Fruit fly (Drosophila melanogaster): ENCODE data around the gene CG32457.

CG32457 gene

dm6 chr3L:22945264-22945941 lies 42.0 kb upstream of the CG32457 start, which contains the start of gene Mes2 (continued):
- TF ChIP-seq ems (GFP tag; optimal IDR thresholded peaks at IDR 0.05) (no peak), CG13296 (GFP tag; optimal IDR thresholded peaks at IDR 0.05) (no peak), sima (GFP tag; optimal IDR thresholded peaks at IDR 0.05) (no peak), ftz-f1 (GFP tag; optimal IDR thresholded peaks at IDR 0.05) (no peak), CG2875 (GFP tag; optimal IDR thresholded peaks at IDR 0.05) (no peak), CG15514 (GFP tag; optimal IDR thresholded peaks at IDR 0.05) (no peak), Lhr (GFP tag; optimal IDR thresholded peaks at IDR 0.05) (no peak), Sox102F (GFP tag; optimal IDR thresholded peaks at IDR 0.05) (no peak), Hsf (GFP tag; optimal IDR thresholded peaks at IDR 0.05) (no peak), CG14050 (GFP tag; IDR thresholded peaks at IDR 0.05) (no peak), crol (GFP tag; IDR thresholded peaks at IDR 0.05) (no peak), lmd (GFP tag; IDR thresholded peaks at IDR 0.05) (no peak), CG6689 (GFP tag; IDR thresholded peaks at IDR 0.05) (no peak), CG15696 (tag; optimal IDR thresholded peaks at IDR 0.05) (no peak), NfI (GFP tag; optimal IDR thresholded peaks at IDR 0.05) (no peak), CG4707 (GFP tag; optimal IDR thresholded peaks at IDR 0.05) (no peak), CG6765 (GFP tag; optimal IDR thresholded peaks at IDR 0.05) (no peak), Oli (tag; optimal IDR thresholded peaks at IDR 0.05) (no peak), Hr39 (optimal IDR thresholded peaks at IDR 0.05) (no peak), CG10209 (GFP tag; optimal IDR thresholded peaks at IDR 0.05) (no peak), grn (GFP tag; optimal IDR thresholded peaks at IDR 0.05) (peak; percentile 37), CG7372 (GFP tag; IDR thresholded peaks at IDR 0.05) (no peak), hb (GFP tag; IDR thresholded peaks at IDR 0.05; ENCODE audit: partially characterized antibody) (no peak), Fer3 (tag; optimal IDR thresholded peaks at IDR 0.05) (no peak), CG9817 (tag; optimal IDR thresholded peaks at IDR 0.05) (no peak), sens (GFP tag) (peak; percentile 52), Antp (GFP tag; optimal IDR thresholded peaks at IDR 0.05) (no peak), sens-2 (GFP tag; IDR thresholded peaks at IDR 0.05) (no peak), Max (GFP tag; optimal IDR thresholded peaks at IDR 0.05) (no peak), prd (optimal IDR thresholded peaks at IDR 0.05) (no peak), prd (GFP tag; IDR thresholded peaks at IDR 0.05) (0 out of 3 replicates have a peak, but pooled peaks have one; percentile 24), jumu (GFP tag; optimal IDR thresholded peaks at IDR 0.05) (no peak), stwl (tag; optimal IDR thresholded peaks at IDR 0.05) (no peak), HmgD (GFP tag; optimal IDR thresholded peaks at IDR 0.05) (peak; percentile 12), CG8388 (GFP tag; optimal IDR thresholded peaks at IDR 0.05) (no peak), CG12659 (GFP tag; optimal IDR thresholded peaks at IDR 0.05) (no peak), run (tag; optimal IDR thresholded peaks at IDR 0.05) (no peak), row (GFP tag; IDR thresholded peaks at IDR 0.05) (no peak), Dip3 (GFP tag; optimal IDR thresholded peaks at IDR 0.05) (no peak), CG13287 (GFP tag; IDR thresholded peaks at IDR 0.05; ENCODE audit: partially characterized antibody) (no peak), CG3163 (GFP tag; optimal IDR thresholded peaks at IDR 0.05) (no peak), ase (GFP tag; IDR thresholded peaks at IDR 0.05) (0 out of 3 replicates have a peak, but pooled peaks have one; percentile 29), E2f2 (GFP tag; IDR thresholded peaks at IDR 0.05) (no peak), sob (GFP tag; IDR thresholded peaks at IDR 0.05) (no peak), chm (GFP tag; IDR thresholded peaks at IDR 0.05) (peak; percentile 48; the same call in 1 of the 2 replicates), cwo (GFP tag; optimal IDR thresholded peaks at IDR 0.05) (no peak), ham (GFP tag; IDR thresholded peaks at IDR 0.05) (no peak), CG5245 (GFP tag; optimal IDR thresholded peaks at IDR 0.05) (no peak), CG3995 (GFP tag; optimal IDR thresholded peaks at IDR 0.05) (no peak), CG7839 (tag; optimal IDR thresholded peaks at IDR 0.05) (no peak), E2f1 (GFP tag; IDR thresholded peaks at IDR 0.05) (no peak)
